Fruit fly (Drosophila melanogaster) whole organism, prepupa: ENCODE measurements around the gene Cpr65Ay.
"Not testable (repeated sequence)": the region's sequence is repeated elsewhere in the genome, so short reads cannot be mapped to it uniquely, and the experiment has no call there.

Experiments
- Blimp-1 ChIP-seq: fragments of 200-800 bp; sonication (Bioruptor generic); optimal IDR thresholded peaks from 3 replicates; lab custom pipeline; 2017; ENCODE audit warnings: missing biosample characterization, missing genetic modification characterization, mild to moderate bottlenecking, moderate library complexity, missing genetic modification reagents
- CG10669 ChIP-seq: fragments of 200-800 bp; sonication (Bioruptor generic); optimal IDR thresholded peaks from 3 replicates; lab custom pipeline; 2018; ENCODE audit warnings: missing biosample characterization, mild to moderate bottlenecking, missing genetic modification characterization, moderate library complexity
- CG11902 ChIP-seq: fragments of 200-800 bp; sonication (Bioruptor generic); optimal IDR thresholded peaks from 3 replicates; lab custom pipeline; 2016; ENCODE audit warnings: missing biosample characterization, missing genetic modification characterization
- CG15336 ChIP-seq: fragments of 200-800 bp; sonication (Bioruptor generic); IDR thresholded peaks from 2 replicates; pipeline ENCODE4 v1.3.6; 2022; ENCODE audit warnings: missing biosample characterization, missing genetic modification characterization
- CG16779 ChIP-seq: fragments of 200-800 bp; sonication (Bioruptor generic); optimal IDR thresholded peaks from 3 replicates; lab custom pipeline; 2017; ENCODE audit warnings: missing biosample characterization, mild to moderate bottlenecking, missing genetic modification characterization
- CG3032 ChIP-seq: fragments of 200-800 bp; optimal IDR thresholded peaks from 2 replicates; lab custom pipeline; 2019; ENCODE audit warnings: missing biosample characterization, mild to moderate bottlenecking, missing genetic modification characterization, moderate library complexity
- CG31627 ChIP-seq: fragments of 200-800 bp; sonication (Bioruptor generic); optimal IDR thresholded peaks from 3 replicates; lab custom pipeline; 2016; ENCODE audit warnings: missing biosample characterization, missing genetic modification characterization
- CG3919 ChIP-seq: fragments of 200-800 bp; sonication (Bioruptor generic); optimal IDR thresholded peaks from 3 replicates; lab custom pipeline; 2016; ENCODE audit warnings: missing biosample characterization, missing genetic modification characterization
- CG6163 ChIP-seq: fragments of 200-800 bp; sonication (Bioruptor generic); IDR thresholded peaks from 3 replicates; pipeline ENCODE4 v1.3.6; 2022; ENCODE audit warnings: missing biosample characterization, missing genetic modification characterization
- CG6808 ChIP-seq: fragments of 200-800 bp; sonication (Bioruptor generic); optimal IDR thresholded peaks from 3 replicates; lab custom pipeline; 2017; ENCODE audit warnings: missing biosample characterization, missing genetic modification characterization, mild to moderate bottlenecking, moderate library complexity, missing genetic modification reagents
- CG6854 ChIP-seq: fragments of 200-800 bp; sonication (Bioruptor generic); optimal IDR thresholded peaks from 2 replicates; lab custom pipeline; 2017; ENCODE audit warnings: missing biosample characterization, mild to moderate bottlenecking, missing genetic modification characterization
- CG7368 ChIP-seq: fragments of 200-800 bp; sonication (Bioruptor generic); optimal IDR thresholded peaks from 3 replicates; lab custom pipeline; 2016; ENCODE audit warnings: missing biosample characterization, missing genetic modification characterization
- CG8119 ChIP-seq: fragments of 200-800 bp; sonication (Bioruptor generic); IDR thresholded peaks from 3 replicates; pipeline ENCODE4 v1.3.6; 2022; ENCODE audit warnings: missing biosample characterization, missing genetic modification characterization
- CG9139 ChIP-seq: fragments of 200-800 bp; sonication (Bioruptor generic); optimal IDR thresholded peaks from 3 replicates; lab custom pipeline; 2017; ENCODE audit warnings: missing biosample characterization, mild to moderate bottlenecking, missing genetic modification characterization
- Eip75B ChIP-seq: fragments of 200-800 bp; sonication (Bioruptor generic); optimal IDR thresholded peaks from 3 replicates; lab custom pipeline; 2016; ENCODE audit warnings: missing biosample characterization, missing genetic modification characterization
- Ets21C ChIP-seq: fragments of 200-800 bp; sonication (Bioruptor generic); optimal IDR thresholded peaks from 3 replicates; lab custom pipeline; 2016; ENCODE audit warnings: missing biosample characterization, missing genetic modification characterization
- Ets96B ChIP-seq: fragments of 200-800 bp; optimal IDR thresholded peaks from 2 replicates; lab custom pipeline; 2019; ENCODE audit warnings: missing biosample characterization, mild to moderate bottlenecking, missing genetic modification characterization, moderate library complexity
- Lpt ChIP-seq: fragments of 200-800 bp; sonication (Bioruptor generic); optimal IDR thresholded peaks from 3 replicates; lab custom pipeline; 2016; ENCODE audit warnings: missing biosample characterization, missing genetic modification characterization
- Met ChIP-seq: fragments of 200-800 bp; sonication (Bioruptor generic); optimal IDR thresholded peaks from 3 replicates; lab custom pipeline; 2016; ENCODE audit warnings: missing biosample characterization, missing genetic modification characterization
- OdsH ChIP-seq: fragments of 200-800 bp; sonication (Bioruptor generic); optimal IDR thresholded peaks from 3 replicates; lab custom pipeline; 2016; ENCODE audit warnings: missing biosample characterization, missing genetic modification characterization
- Sox14 ChIP-seq: fragments of 200-800 bp; sonication (Bioruptor generic); optimal IDR thresholded peaks from 3 replicates; lab custom pipeline; 2016; ENCODE audit warnings: missing biosample characterization, missing genetic modification characterization
- cyc ChIP-seq: fragments of 200-800 bp; sonication (Bioruptor generic); optimal IDR thresholded peaks from 3 replicates; lab custom pipeline; 2016; ENCODE audit warnings: missing biosample characterization, missing genetic modification characterization
- dac ChIP-seq: fragments of 200-800 bp; sonication (Bioruptor generic); optimal IDR thresholded peaks from 2 replicates; lab custom pipeline; 2017; ENCODE audit warnings: missing biosample characterization, mild to moderate bottlenecking, missing genetic modification characterization
- dsx ChIP-seq: fragments of 200-800 bp; optimal IDR thresholded peaks from 3 replicates; lab custom pipeline; 2019; ENCODE audit warnings: missing biosample characterization, mild to moderate bottlenecking, missing genetic modification characterization, moderate library complexity; ENCODE audit not compliant: poor library complexity, severe bottlenecking
- fd59A ChIP-seq: fragments of 200-800 bp; sonication (Bioruptor generic); optimal IDR thresholded peaks from 2 replicates; lab custom pipeline; 2017; ENCODE audit warnings: missing biosample characterization, mild to moderate bottlenecking, missing genetic modification characterization, missing genetic modification reagents
- fd85E ChIP-seq: fragments of 200-800 bp; sonication (Bioruptor generic); optimal IDR thresholded peaks from 3 replicates; lab custom pipeline; 2016; ENCODE audit warnings: missing biosample characterization, missing genetic modification characterization
- fkh ChIP-seq: fragments of 200-800 bp; sonication (Bioruptor generic); optimal IDR thresholded peaks from 3 replicates; lab custom pipeline; 2017; ENCODE audit warnings: missing biosample characterization, mild to moderate bottlenecking, missing genetic modification characterization, moderate library complexity
- lz ChIP-seq: fragments of 200-800 bp; sonication (Bioruptor generic); optimal IDR thresholded peaks from 3 replicates; lab custom pipeline; 2016; ENCODE audit warnings: missing biosample characterization, missing genetic modification characterization
- pdm3 ChIP-seq: fragments of 200-800 bp; sonication (Bioruptor generic); optimal IDR thresholded peaks from 3 replicates; lab custom pipeline; 2016; ENCODE audit warnings: missing biosample characterization, missing genetic modification characterization
- salr ChIP-seq, 2 experiments: fragments of 200-800 bp; sonication (Bioruptor generic); optimal IDR thresholded peaks; 3 replicates each; lab custom pipeline; 2016 to 2018; ENCODE audit warnings: missing biosample characterization in 2 of 2, missing genetic modification characterization in 2 of 2, mild to moderate bottlenecking in 1 of 2
- spab ChIP-seq: fragments of 200-800 bp; sonication (Bioruptor generic); optimal IDR thresholded peaks from 2 replicates; lab custom pipeline; 2017; ENCODE audit warnings: missing biosample characterization, mild to moderate bottlenecking, missing genetic modification characterization, missing genetic modification reagents
- vri ChIP-seq: fragments of 200-800 bp; sonication (Bioruptor generic); optimal IDR thresholded peaks from 3 replicates; lab custom pipeline; 2016; ENCODE audit warnings: missing biosample characterization, mild to moderate bottlenecking, missing genetic modification characterization

The Cpr65Ay gene

dm6 chr3L:6152531-6152930, 5.9 kb downstream of the Cpr65Ay start, which contains the start of gene Acp65Aa:
Acp65Aa (minus strand) TSS chr3L:6152745.
- TF ChIP-seq CG6808 (GFP tag; lab: Kevin White, UChicago) (no peak), CG16779 (tag; lab: Kevin White, UChicago) (no peak), CG3919 (GFP tag; lab: Kevin White, UChicago) (no peak), CG7368 (no peak), salr (GFP tag; optimal IDR thresholded peaks at IDR 0.05; lab: Kevin White, UChicago) (no peak), dsx (GFP tag; lab: Kevin White, UChicago) (no peak), CG9139 (GFP tag; lab: Kevin White, UChicago) (no peak), vri (GFP tag; lab: Kevin White, UChicago) (no peak), CG11902 (no peak), Lpt (GFP tag; lab: Kevin White, UChicago) (no peak), CG31627 (GFP tag; lab: Kevin White, UChicago) (no peak), Ets96B (tag; lab: Kevin White, UChicago) (no peak), fkh (GFP tag; lab: Kevin White, UChicago) (no peak), dac (GFP tag; lab: Kevin White, UChicago) (no peak), CG8119 (GFP tag; lab: Robert Waterston, UW) (no peak), Ets21C (GFP tag; lab: Kevin White, UChicago) (no peak), Eip75B (GFP tag; lab: Kevin White, UChicago) (no peak), CG6163 (GFP tag; lab: Robert Waterston, UW) (no peak), OdsH (GFP tag; lab: Kevin White, UChicago) (no peak), cyc (GFP tag; lab: Kevin White, UChicago) (no peak)

- not testable (repeated sequence) for TF ChIP-seq CG6854; fd85E; CG31627 (GFP tag; lab: Kevin White, UChicago)
Observed at dm6 chr3L:6150757-6151354, 7.6 kb downstream of the Cpr65Ay start, which contains the start of the genes Cpr65Ax2 and Lcp65Aa. Cpr65Ax2 (minus strand) TSS chr3L:6150857. Lcp65Aa (plus strand) TSS chr3L:6151304.

DNA sequence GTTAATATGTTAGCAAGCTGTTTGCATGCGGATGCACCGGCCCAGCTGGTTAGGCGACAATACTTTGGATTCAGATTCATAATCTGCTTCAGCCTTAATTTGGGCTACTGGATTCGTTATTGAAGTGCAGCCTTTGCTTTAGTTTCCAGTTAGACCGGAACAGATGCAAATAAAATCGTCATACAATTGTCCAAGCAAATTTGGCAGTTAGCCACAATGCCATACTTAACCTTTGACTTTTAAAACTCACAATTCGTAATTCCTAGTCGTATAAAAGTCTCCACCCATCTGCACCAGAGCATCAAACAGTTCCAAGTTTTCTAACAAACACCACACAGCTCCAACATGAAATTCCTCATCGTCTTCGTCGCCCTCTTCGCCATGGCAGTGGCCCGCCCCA, 9.2 kb downstream of the Cpr65Ay start, which contains the start of gene Lcp65Ab1:
Gene Lcp65Ab1, plus strand, starts transcription at position 301 of the 400 bp plus-strand sequence.
- not testable (repeated sequence) for TF ChIP-seq Blimp-1 (GFP tag; lab: Kevin White, UChicago); cyc (GFP tag; lab: Kevin White, UChicago); CG6854

- TF ChIP-seq cyc (GFP tag; lab: Kevin White, UChicago); CG7368; CG3919 (GFP tag; lab: Kevin White, UChicago): not testable (repeated sequence)
- TF ChIP-seq, all 60 proteins: peak for 0; not testable (repeated sequence) for 60
Observed at dm6 chr3L:6147887-6148286, 10.5 kb downstream of the Cpr65Ay start, which contains the start of gene Cpr65Ax1. Cpr65Ax1 (minus strand) TSS chr3L:6147987.

dm6 chr3L:6146374-6146773, 12.1 kb downstream of the Cpr65Ay start, which contains the start of gene Lcp65Ab2:
Lcp65Ab2 (plus strand) TSS chr3L:6146674.
- not testable (repeated sequence) for TF ChIP-seq CG10669 (GFP tag; lab: Kevin White, UChicago); Ets96B (tag; lab: Kevin White, UChicago); CG3032 (tag; lab: Kevin White, UChicago)

DNA sequence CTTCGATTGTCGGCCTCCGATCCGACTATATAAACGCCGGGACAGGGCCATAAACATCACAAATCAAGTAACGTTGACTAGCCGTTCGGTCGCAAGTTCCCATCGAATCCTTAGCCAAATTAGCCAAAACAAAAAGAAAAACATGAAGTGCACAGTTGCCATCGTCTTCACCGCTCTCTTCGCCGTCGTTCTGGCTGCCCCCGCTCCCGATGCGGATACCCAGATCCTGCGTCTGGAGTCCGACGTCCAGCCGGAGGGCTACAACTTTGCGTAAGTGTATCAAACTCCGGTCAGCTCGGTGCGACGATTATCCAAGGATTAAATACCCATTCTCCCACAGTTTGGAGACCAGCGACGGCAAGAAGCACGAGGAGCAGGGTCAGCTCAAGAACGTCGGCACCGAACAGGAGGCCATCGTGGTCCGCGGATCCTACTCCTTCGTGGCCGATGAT, 13.6 kb downstream of the Cpr65Ay start, which contains the start of gene Lcp65Ac:
Gene Lcp65Ac, plus strand, starts transcription at position 51 of the 452 bp plus-strand sequence.
- TF ChIP-seq dsx (GFP tag; lab: Kevin White, UChicago) (no peak), Sox14 (no peak), spab (GFP tag; lab: Kevin White, UChicago) (no peak), CG11902 (no peak), CG9139 (GFP tag; lab: Kevin White, UChicago) (no peak), dac (GFP tag; lab: Kevin White, UChicago) (no peak), pdm3 (no peak), salr (GFP tag; optimal IDR thresholded peaks at IDR 0.05; lab: Kevin White, UChicago) (no peak), Met (GFP tag; lab: Kevin White, UChicago) (no peak), lz (no peak), CG8119 (GFP tag; lab: Robert Waterston, UW) (no peak), fd59A (GFP tag; lab: Kevin White, UChicago) (no peak), CG15336 (GFP tag; lab: Robert Waterston, UW) (no peak), CG16779 (tag; lab: Kevin White, UChicago) (no peak), CG7368 (no peak)
